Worm (Caenorhabditis elegans) whole organism, mixed stage, embryonic: ENCODE data around the gene ccpp-6.

Experiments used
- cnd-1 ChIP-seq: fragments of 200-800 bp; sonication (Bioruptor generic); optimal IDR thresholded peaks from 2 replicates; lab custom pipeline; 2018; ENCODE audit warnings: mild to moderate bottlenecking, missing genetic modification characterization, missing compliant biosample characterization
- elt-3 ChIP-seq: fragments of 150-350 bp; optimal IDR thresholded peaks from 2 replicates; lab custom pipeline; 2014; ENCODE audit warnings: missing biosample characterization, missing genetic modification characterization
- mep-1 ChIP-seq: fragments of 150-350 bp; optimal IDR thresholded peaks from 2 replicates; lab custom pipeline; 2017; ENCODE audit warnings: missing biosample characterization, missing genetic modification reagents, missing genetic modification characterization, inconsistent platforms
- sptf-1 ChIP-seq: sonication (generic microtip); optimal IDR thresholded peaks from 2 replicates; lab custom pipeline; 2017; ENCODE audit warnings: mild to moderate bottlenecking, missing genetic modification characterization, moderate library complexity, missing compliant biosample characterization
- unc-39 ChIP-seq: fragments of 150-350 bp; optimal IDR thresholded peaks from 2 replicates; lab custom pipeline; 2014; ENCODE audit warnings: missing biosample characterization, missing genetic modification characterization

DNA sequence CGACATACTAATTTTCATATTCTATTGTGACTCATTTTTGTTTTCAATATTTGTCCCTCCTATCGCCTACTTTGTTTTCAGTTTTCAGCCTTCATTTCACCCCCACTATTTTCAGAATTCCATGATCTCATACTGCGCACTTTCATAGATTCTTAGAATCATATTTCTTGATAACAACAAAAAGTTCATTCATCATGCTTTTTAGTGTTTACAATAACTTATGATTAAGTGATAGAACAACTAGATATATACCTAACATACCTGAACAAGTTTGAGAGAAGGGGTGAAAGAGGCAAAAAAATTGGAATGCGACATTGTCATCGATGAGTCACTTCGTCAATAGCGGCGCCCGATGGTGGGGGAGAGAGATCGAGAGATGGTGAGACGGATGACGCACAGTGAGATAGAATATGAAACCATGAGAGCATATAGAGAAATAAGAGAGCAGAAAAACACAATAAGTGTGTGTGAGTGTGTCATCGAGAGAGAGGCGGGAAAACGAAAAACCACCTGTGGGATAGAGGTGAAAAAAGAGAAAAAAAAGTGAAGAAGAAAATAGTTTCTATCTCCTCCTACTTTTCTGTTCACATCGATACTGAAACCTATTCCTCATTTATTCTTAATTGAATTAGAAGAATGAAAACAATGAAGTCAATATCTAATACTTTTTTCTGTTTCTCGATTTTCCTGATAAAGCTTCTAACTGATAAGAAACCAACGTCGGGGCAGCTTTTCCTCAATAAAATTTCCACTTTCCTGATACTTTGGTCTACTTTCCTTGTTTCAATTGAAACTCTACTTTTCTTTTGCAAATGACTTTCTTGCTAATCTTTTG is 50.2 kb downstream of the ccpp-6 start:
- TF ChIP-seq mep-1 (tag; lab: Kevin White, UChicago) = no peak
- no peak for TF ChIP-seq unc-39 (tag; lab: Kevin White, UChicago)
- TF ChIP-seq cnd-1 (tag; lab: Kevin White, UChicago) = no peak
- TF ChIP-seq elt-3 (tag; lab: Kevin White, UChicago) = no peak
- TF ChIP-seq sptf-1 = peak; percentile 19
